Worm (Caenorhabditis elegans) whole organism, early embryonic: Measurements from ENCODE around the gene ZK666.14.
A peak's percentile ranks its signal among the peaks of the same experiment; 100 is the strongest.

Experiments
- B0310.2 ChIP-seq: sonication (generic microtip); optimal IDR thresholded peaks from 2 replicates; lab custom pipeline; 2016; ENCODE audit warnings: mild to moderate bottlenecking, missing genetic modification characterization, missing compliant biosample characterization
- F13C5.2 ChIP-seq: sonication (generic microtip); optimal IDR thresholded peaks from 2 replicates; lab custom pipeline; 2017; ENCODE audit warnings: mild to moderate bottlenecking, missing genetic modification characterization, inconsistent platforms, missing compliant biosample characterization
- aly-1 ChIP-seq: sonication (generic microtip); optimal IDR thresholded peaks from 2 replicates; lab custom pipeline; 2016; ENCODE audit warnings: missing genetic modification characterization, missing compliant biosample characterization
- ama-1 ChIP-seq: fragments of 150-350 bp; optimal IDR thresholded peaks from 2 replicates; lab custom pipeline; 2014
- ceh-13 ChIP-seq: fragments of 200-800 bp; sonication (Bioruptor generic); optimal IDR thresholded peaks from 2 replicates; lab custom pipeline; 2018; ENCODE audit warnings: mild to moderate bottlenecking, missing genetic modification characterization, missing compliant biosample characterization
- ceh-36 ChIP-seq: sonication (generic microtip); optimal IDR thresholded peaks from 2 replicates; lab custom pipeline; 2016; ENCODE audit warnings: missing genetic modification characterization, inconsistent platforms, missing compliant biosample characterization
- ets-7 ChIP-seq: sonication (generic microtip); optimal IDR thresholded peaks from 2 replicates; lab custom pipeline; 2016; ENCODE audit warnings: missing genotype, missing genetic modification characterization, missing compliant biosample characterization
- flt-1 ChIP-seq: fragments of 200-800 bp; sonication (Bioruptor generic); IDR thresholded peaks from 2 replicates; pipeline ENCODE4 v1.3.6; 2022; ENCODE audit warnings: missing genetic modification characterization, missing compliant biosample characterization
- hmbx-1 ChIP-seq: sonication (generic microtip); optimal IDR thresholded peaks from 2 replicates; lab custom pipeline; 2016; ENCODE audit warnings: mild to moderate bottlenecking, missing genetic modification characterization, missing compliant biosample characterization
- hmg-4 ChIP-seq: fragments of 200-800 bp; sonication (Bioruptor generic); optimal IDR thresholded peaks from 2 replicates; lab custom pipeline; 2018; ENCODE audit warnings: mild to moderate bottlenecking, missing genetic modification characterization, missing compliant biosample characterization
- hnd-1 ChIP-seq: sonication (generic microtip); optimal IDR thresholded peaks from 2 replicates; lab custom pipeline; 2016; ENCODE audit warnings: missing genetic modification characterization, missing compliant biosample characterization
- pes-1 ChIP-seq: fragments of 200-800 bp; sonication (Bioruptor generic); IDR thresholded peaks from 2 replicates; pipeline ENCODE4 v1.3.6; 2022; ENCODE audit warnings: missing genetic modification reagents, missing genetic modification characterization, missing compliant biosample characterization
- scrt-1 ChIP-seq: fragments of 200-800 bp; sonication (Bioruptor generic); IDR thresholded peaks from 2 replicates; pipeline ENCODE4 v1.3.6; 2022; ENCODE audit warnings: missing genetic modification characterization, missing compliant biosample characterization
- sea-1 ChIP-seq: fragments of 200-800 bp; sonication (Bioruptor generic); conservative IDR thresholded peaks from 2 replicates; pipeline ENCODE4 v1.3.6; 2022; ENCODE audit warnings: missing genetic modification characterization, missing compliant biosample characterization
- tbx-11 ChIP-seq: fragments of 200-800 bp; sonication (Bioruptor generic); IDR thresholded peaks from 2 replicates; pipeline ENCODE4 v1.3.6; 2022; ENCODE audit warnings: missing genetic modification characterization, missing compliant biosample characterization
- tbx-37 ChIP-seq: fragments of 200-800 bp; sonication (Bioruptor generic); conservative IDR thresholded peaks from 2 replicates; pipeline ENCODE4 v1.3.6; 2022; ENCODE audit warnings: missing genetic modification reagents, missing genetic modification characterization, missing compliant biosample characterization
- tra-4 ChIP-seq: sonication (generic microtip); optimal IDR thresholded peaks from 2 replicates; lab custom pipeline; 2017; ENCODE audit warnings: missing genetic modification characterization, missing compliant biosample characterization

ZK666.14 gene

ce11 chrII:10523583-10523982 is 29.0 kb downstream of the ZK666.14 start, which contains the start of gene F59B10.5:
F59B10.5 (minus strand) TSS chrII:10523683.
- TF ChIP-seq hmg-4 (GFP tag; lab: Kevin White, UChicago), result no peak
- no peak for TF ChIP-seq ceh-36
- TF ChIP-seq pes-1 (GFP tag; lab: Robert Waterston, UW), result no peak
- no peak for TF ChIP-seq B0310.2 (tag; lab: Kevin White, UChicago)
- no peak for TF ChIP-seq hnd-1 (tag; lab: Kevin White, UChicago)
- TF ChIP-seq tbx-11 (GFP tag; lab: Robert Waterston, UW), result no peak
- TF ChIP-seq ama-1 (lab: Kevin White, UChicago), result no peak
- no peak for TF ChIP-seq hmbx-1

ce11 chrII:10524374-10524773 is 29.8 kb downstream of the ZK666.14 start, which contains the start of gene F59B10.6:
F59B10.6 (minus strand) TSS chrII:10524474.
- TF ChIP-seq ets-7 (tag; lab: Kevin White, UChicago), result no peak
- no peak for TF ChIP-seq sea-1 (GFP tag; lab: Robert Waterston, UW)
- TF ChIP-seq tra-4 (tag; lab: Kevin White, UChicago), result no peak
- TF ChIP-seq flt-1, result no peak
- TF ChIP-seq aly-1 (tag; lab: Kevin White, UChicago), result no peak
- no peak for TF ChIP-seq hnd-1 (tag; lab: Kevin White, UChicago)
- TF ChIP-seq F13C5.2 (tag; lab: Kevin White, UChicago), result no peak
- no peak for TF ChIP-seq ama-1 (lab: Kevin White, UChicago)
- no peak for TF ChIP-seq hmbx-1
- no peak for TF ChIP-seq ceh-13 (GFP tag; lab: Kevin White, UChicago)
- no peak for TF ChIP-seq pes-1 (GFP tag; lab: Robert Waterston, UW)
- no peak for TF ChIP-seq tbx-11 (GFP tag; lab: Robert Waterston, UW)
- no peak for TF ChIP-seq scrt-1 (GFP tag; lab: Robert Waterston, UW)
- no peak for TF ChIP-seq hmg-4 (GFP tag; lab: Kevin White, UChicago)
- no peak for TF ChIP-seq B0310.2 (tag; lab: Kevin White, UChicago)
- no peak for TF ChIP-seq tbx-37
- TF ChIP-seq ceh-36, result no peak

ce11 chrII:10525134-10525533 is 30.6 kb downstream of the ZK666.14 start:
- TF ChIP-seq scrt-1 (GFP tag; lab: Robert Waterston, UW) (no peak), aly-1 (tag; lab: Kevin White, UChicago) (no peak), ceh-36 (no peak), F13C5.2 (tag; lab: Kevin White, UChicago) (no peak), ets-7 (tag; lab: Kevin White, UChicago) (no peak), ceh-13 (GFP tag; lab: Kevin White, UChicago) (no peak)

ce11 chrII:10527649-10528134 is 33.1 kb downstream of the ZK666.14 start, which contains the start of gene mab-10:
mab-10 (plus strand) TSS chrII:10528084.
- TF ChIP-seq tbx-37 (no peak), ceh-13 (GFP tag; lab: Kevin White, UChicago) (no peak), scrt-1 (GFP tag; lab: Robert Waterston, UW) (peak; percentile 59; the same call in 1 of the 2 replicates)

ce11 chrII:10529218-10529751 is 34.7 kb downstream of the ZK666.14 start:
- TF ChIP-seq B0310.2 (tag; lab: Kevin White, UChicago) (no peak), tbx-37 (0 out of 2 replicates have a peak, but pooled peaks have one; percentile 15)

- no peak for TF ChIP-seq hmg-4 (GFP tag; lab: Kevin White, UChicago)
- no peak for TF ChIP-seq tbx-11 (GFP tag; lab: Robert Waterston, UW)
- TF ChIP-seq tbx-37, result no peak
- TF ChIP-seq B0310.2 (tag; lab: Kevin White, UChicago), result no peak
- TF ChIP-seq hmbx-1, result no peak
- no peak for TF ChIP-seq ceh-13 (GFP tag; lab: Kevin White, UChicago)
- no peak for TF ChIP-seq scrt-1 (GFP tag; lab: Robert Waterston, UW)
- no peak for TF ChIP-seq sea-1 (GFP tag; lab: Robert Waterston, UW)
- TF ChIP-seq hnd-1 (tag; lab: Kevin White, UChicago), result no peak
- no peak for TF ChIP-seq ceh-36
- no peak for TF ChIP-seq aly-1 (tag; lab: Kevin White, UChicago)
- TF ChIP-seq tra-4 (tag; lab: Kevin White, UChicago), result no peak
- no peak for TF ChIP-seq pes-1 (GFP tag; lab: Robert Waterston, UW)
- TF ChIP-seq ama-1 (lab: Kevin White, UChicago), result no peak
- no peak for TF ChIP-seq ets-7 (tag; lab: Kevin White, UChicago)
- no peak for TF ChIP-seq flt-1
These were observed 36.3 kb downstream of the ZK666.14 start for ce11 chrII:10530907-10531306.

- TF ChIP-seq hnd-1 (tag; lab: Kevin White, UChicago), result no peak
- no peak for TF ChIP-seq ceh-13 (GFP tag; lab: Kevin White, UChicago)
- TF ChIP-seq scrt-1 (GFP tag; lab: Robert Waterston, UW), result no peak
- no peak for TF ChIP-seq B0310.2 (tag; lab: Kevin White, UChicago)
- no peak for TF ChIP-seq pes-1 (GFP tag; lab: Robert Waterston, UW)
- no peak for TF ChIP-seq flt-1
- no peak for TF ChIP-seq hmbx-1
- TF ChIP-seq ceh-36, result no peak
- no peak for TF ChIP-seq sea-1 (GFP tag; lab: Robert Waterston, UW)
- TF ChIP-seq ets-7 (tag; lab: Kevin White, UChicago), result no peak
- no peak for TF ChIP-seq ama-1 (lab: Kevin White, UChicago)
- no peak for TF ChIP-seq F13C5.2 (tag; lab: Kevin White, UChicago)
- TF ChIP-seq tra-4 (tag; lab: Kevin White, UChicago), result no peak
These were observed 37.0 kb downstream of the ZK666.14 start for ce11 chrII:10531604-10532003.

ce11 chrII:10533985-10534384 is 39.4 kb downstream of the ZK666.14 start:
- TF ChIP-seq B0310.2 (tag; lab: Kevin White, UChicago) (no peak), hnd-1 (tag; lab: Kevin White, UChicago) (no peak), ceh-36 (no peak), hmbx-1 (no peak)
